Worm (Caenorhabditis elegans) whole organism, L1 larva: ENCODE measurements around the gene dmd-10.

Experiments used
- ces-1 ChIP-seq: fragments of 150-350 bp; optimal IDR thresholded peaks from 2 replicates; lab custom pipeline; 2014; ENCODE audit warnings: missing biosample characterization, missing genetic modification reagents, missing genetic modification characterization
- dpl-1 ChIP-seq, 3 experiments: fragments of 150-350 bp in 2 of 3; sonication (generic microtip) in 1 of 3; optimal IDR thresholded peaks; 2 replicates each; lab custom pipeline; 2014 to 2017; ENCODE audit warnings: missing biosample characterization in 3 of 3, missing genetic modification characterization in 3 of 3, missing genetic modification reagents in 3 of 3
- elt-3 ChIP-seq, 6 experiments: fragments of 150-350 bp in 1 of 6; sonication (generic microtip); optimal IDR thresholded peaks; 2 replicates each; lab custom pipeline; 2017 to 2018; ENCODE audit warnings: missing biosample characterization in 6 of 6, missing genetic modification characterization in 6 of 6, inconsistent platforms in 1 of 6
- fos-1 ChIP-seq: fragments of 150-350 bp; optimal IDR thresholded peaks from 2 replicates; lab custom pipeline; 2014; ENCODE audit warnings: missing biosample characterization, missing genetic modification characterization
- lin-13 ChIP-seq: fragments of 150-350 bp; optimal IDR thresholded peaks from 2 replicates; lab custom pipeline; 2014; ENCODE audit warnings: missing biosample characterization, missing genetic modification reagents, missing genetic modification characterization
- lin-14 ChIP-seq: fragments of 200-800 bp; sonication (Bioruptor generic); optimal IDR thresholded peaks from 2 replicates; lab custom pipeline; 2018; ENCODE audit warnings: mild to moderate bottlenecking, missing genetic modification characterization, moderate library complexity, missing compliant biosample characterization
- mep-1 ChIP-seq: fragments of 150-350 bp; optimal IDR thresholded peaks from 2 replicates; lab custom pipeline; 2014; ENCODE audit warnings: missing biosample characterization, missing genetic modification characterization
- nhr-11 ChIP-seq: fragments of 150-350 bp; optimal IDR thresholded peaks from 2 replicates; lab custom pipeline; 2014; ENCODE audit warnings: missing biosample characterization, missing genetic modification characterization
- nhr-77 ChIP-seq: fragments of 150-350 bp; optimal IDR thresholded peaks from 2 replicates; lab custom pipeline; 2014; ENCODE audit warnings: missing biosample characterization, missing genetic modification characterization
- unc-62 ChIP-seq: fragments of 150-350 bp; optimal IDR thresholded peaks from 2 replicates; lab custom pipeline; 2014; ENCODE audit warnings: missing biosample characterization, missing genetic modification reagents, missing genetic modification characterization
- unc-86 ChIP-seq: sonication (generic microtip); optimal IDR thresholded peaks from 2 replicates; lab custom pipeline; 2016; ENCODE audit warnings: missing genetic modification characterization, missing compliant biosample characterization
- ztf-11 ChIP-seq, 2 experiments: sonication (generic microtip); optimal IDR thresholded peaks; 2 replicates each; lab custom pipeline; 2016 to 2017; ENCODE audit warnings: missing genetic modification characterization in 2 of 2, missing biosample characterization in 1 of 2, missing compliant biosample characterization in 1 of 2

DNA sequence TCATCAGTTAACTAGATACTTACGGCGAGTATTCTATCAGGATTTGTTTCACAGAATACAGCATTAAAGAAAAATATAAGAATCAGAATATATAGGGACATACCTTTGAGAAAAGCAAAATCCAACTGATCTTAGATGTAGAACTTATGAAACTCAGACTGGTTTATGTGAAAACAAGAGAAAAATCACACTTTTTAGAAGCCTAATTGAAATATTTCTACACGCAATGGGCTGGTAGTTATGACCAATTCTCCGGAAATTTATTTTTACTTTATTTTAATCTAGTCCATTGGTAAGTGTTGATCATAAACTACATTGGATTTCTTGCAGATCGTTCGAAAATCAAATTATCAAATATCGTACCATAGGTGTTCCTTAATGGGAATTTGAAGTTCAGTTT is 52.3 kb downstream of the dmd-10 start, which contains the start of gene T09E8.4:
- no peak for TF ChIP-seq ces-1 (GFP tag; lab: Kevin White, UChicago)
- no peak for TF ChIP-seq nhr-11
- TF ChIP-seq mep-1 (tag; lab: Kevin White, UChicago): no peak
- TF ChIP-seq fos-1 (tag; lab: Kevin White, UChicago): no peak
- TF ChIP-seq unc-62 (GFP tag; lab: Kevin White, UChicago): no peak
- no peak for TF ChIP-seq nhr-77 (tag; lab: Kevin White, UChicago)
- no peak for TF ChIP-seq lin-13
- no peak for TF ChIP-seq lin-14 (GFP tag; lab: Kevin White, UChicago)
- no peak for TF ChIP-seq unc-86 (tag; lab: Kevin White, UChicago)
- no peak for TF ChIP-seq ztf-11 (tag; optimal IDR thresholded peaks at IDR 0.05; lab: Kevin White, UChicago)
- TF ChIP-seq elt-3 (tag; optimal IDR thresholded peaks at IDR 0.05; lab: Kevin White, UChicago): no peak
- TF ChIP-seq dpl-1 (GFP tag; optimal IDR thresholded peaks at IDR 0.05; lab: Kevin White, UChicago): no peak
